Worm (Caenorhabditis elegans): ENCODE results near the gene glf-1.

DNA sequence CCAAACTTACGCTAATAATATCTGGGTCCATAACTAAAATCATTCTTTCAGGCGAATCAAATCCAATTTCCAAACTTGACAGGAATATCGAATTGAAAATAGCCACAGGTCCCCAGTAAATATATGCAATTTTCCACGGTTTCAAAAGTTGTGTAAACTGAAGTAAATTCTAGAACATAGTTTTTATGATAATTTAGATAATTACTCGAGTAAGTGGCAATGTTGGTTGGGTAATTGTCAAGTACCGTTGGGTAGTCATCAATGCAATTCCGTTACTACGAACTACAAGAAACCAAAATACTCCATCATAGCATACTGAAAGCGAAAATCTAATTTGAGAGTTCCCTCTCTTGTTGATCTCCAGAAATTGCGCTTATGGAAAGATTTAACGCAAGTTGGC lies 16.3 kb upstream of the glf-1 start:
- TF ChIP-seq ztf-29 (GFP tag; IDR thresholded peaks at IDR 0.05) (no peak), tab-1 (GFP tag; IDR thresholded peaks at IDR 0.05) (no peak), T22C8.4 (GFP tag; IDR thresholded peaks at IDR 0.05) (no peak), klf-2 (GFP tag; conservative IDR thresholded peaks at IDR 0.05) (no peak)

All from whole organism, midembryonic.